Fruit fly (Drosophila melanogaster): ENCODE measurements around the gene ArgRS.

DNA sequence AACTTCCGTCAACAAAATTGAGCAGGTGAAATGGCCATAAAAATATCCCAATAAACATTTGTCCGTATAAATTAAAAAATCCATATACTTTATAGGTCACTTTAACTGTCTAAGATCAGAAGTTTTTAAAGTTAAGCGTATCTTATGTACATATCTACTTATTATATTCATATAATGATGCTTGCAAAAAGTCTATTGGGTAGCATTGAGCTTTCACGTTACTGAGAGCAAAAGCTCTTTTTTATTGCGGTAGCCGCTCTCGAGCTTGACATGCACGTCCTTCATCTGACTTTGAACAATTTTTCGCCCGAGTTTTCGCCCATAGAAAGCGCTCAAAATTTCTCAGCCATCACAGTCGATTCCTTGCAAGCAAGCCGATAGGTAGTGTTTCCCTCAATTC lies 23.9 kb upstream of the ArgRS start, which contains the start of gene Gapdh2:
- TF ChIP-seq CG15336 (GFP tag; IDR thresholded peaks at IDR 0.05) (peak; percentile 100), Hr4 (GFP tag; optimal IDR thresholded peaks at IDR 0.05) (peak; percentile 99), vri (GFP tag; optimal IDR thresholded peaks at IDR 0.05) (peak; percentile 100)
